In the genomic region with DNA sequence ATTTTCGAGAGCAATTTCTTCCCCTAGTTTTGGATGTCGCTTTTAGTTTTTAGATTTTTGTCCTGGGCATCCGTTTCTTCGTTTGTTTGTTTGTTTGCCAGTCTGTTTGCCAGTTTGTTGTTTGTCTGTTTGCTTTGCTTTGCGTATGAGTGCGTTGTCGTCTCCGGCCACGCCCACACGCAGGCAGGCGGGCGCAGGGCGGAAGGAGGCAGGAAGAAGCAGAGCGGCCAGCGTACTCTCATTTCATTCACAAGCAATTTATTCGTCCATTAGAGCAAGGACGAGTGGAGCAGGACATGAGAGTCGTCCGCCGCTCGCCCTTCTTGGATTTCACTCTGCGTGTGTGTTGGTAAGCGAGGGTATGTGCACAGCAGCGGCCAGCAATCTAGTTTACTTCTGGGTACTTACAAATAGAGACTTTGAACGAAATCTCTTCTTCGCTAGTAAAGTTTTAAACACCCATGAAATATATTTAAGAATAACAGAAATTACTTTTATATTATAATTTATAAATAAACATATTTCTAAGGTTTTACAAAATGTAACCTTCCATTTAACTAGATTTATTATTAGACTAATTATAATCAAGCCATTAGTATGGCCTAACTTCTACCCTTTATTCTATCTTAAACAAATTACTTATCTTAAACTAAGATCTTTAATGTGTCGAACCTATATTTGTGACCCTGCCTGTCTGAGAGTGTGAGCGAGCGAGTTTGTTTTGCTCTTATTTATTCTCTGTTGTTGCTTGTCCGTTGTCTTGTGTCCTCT, we compare ENCODE assay signal across 1 fruit fly cellular context.
TF ChIP-seq lines count a peak whose summit lies in the region.

No protein-coding gene starts in this region.

TF ChIP-seq in whole organism, embryonic, 481 proteins besides CTCF, POLR2A, EP300 and RAD21 (continued from another document and continues in another):
- no peak for TF ChIP-seq Atf-2 (GFP tag; optimal IDR thresholded peaks at IDR 0.05; lab: Kevin White, UChicago)
- TF ChIP-seq bcd (GFP tag; optimal IDR thresholded peaks at IDR 0.05; lab: Kevin White, UChicago) = peak; percentile 59
- TF ChIP-seq CG11695 (GFP tag; IDR thresholded peaks at IDR 0.05; lab: Robert Waterston, UW) = peak; percentile 74
- peak; percentile 6 for TF ChIP-seq CG12299 (tag; optimal IDR thresholded peaks at IDR 0.05; lab: Kevin White, UChicago)
- peak; percentile 12 for TF ChIP-seq Vsx1 (GFP tag; optimal IDR thresholded peaks at IDR 0.05; lab: Kevin White, UChicago)
- TF ChIP-seq HLH54F (GFP tag; optimal IDR thresholded peaks at IDR 0.05; lab: Kevin White, UChicago) = no peak
- no peak for TF ChIP-seq ranshi (GFP tag; IDR thresholded peaks at IDR 0.05; lab: Robert Waterston, UW)
- no peak for TF ChIP-seq HmgZ (tag; optimal IDR thresholded peaks at IDR 0.05; lab: Kevin White, UChicago)
- TF ChIP-seq twi (tag; optimal IDR thresholded peaks at IDR 0.05; lab: Kevin White, UChicago) = peak; percentile 71
- TF ChIP-seq Drgx (GFP tag; IDR thresholded peaks at IDR 0.05; lab: Robert Waterston, UW) = no peak
- TF ChIP-seq ci (GFP tag; IDR thresholded peaks at IDR 0.05; lab: Robert Waterston, UW) = no peak
- TF ChIP-seq CG16813 (GFP tag; IDR thresholded peaks at IDR 0.05; lab: Robert Waterston, UW; ENCODE audit: partially characterized antibody) = no peak
- peak; percentile 59 for TF ChIP-seq lmd (GFP tag; IDR thresholded peaks at IDR 0.05; lab: Robert Waterston, UW)
- TF ChIP-seq CG14014 (GFP tag; IDR thresholded peaks at IDR 0.05; lab: Robert Waterston, UW) = no peak
- no peak for TF ChIP-seq ato (GFP tag; IDR thresholded peaks at IDR 0.05; lab: Robert Waterston, UW; ENCODE audit: partially characterized antibody)
- TF ChIP-seq Optix (GFP tag; IDR thresholded peaks at IDR 0.05; lab: Robert Waterston, UW) = no peak
- TF ChIP-seq Meics (GFP tag; optimal IDR thresholded peaks at IDR 0.05; lab: Kevin White, UChicago) = peak; percentile 73
- peak; percentile 63 for TF ChIP-seq ac (GFP tag; optimal IDR thresholded peaks at IDR 0.05; lab: Kevin White, UChicago)
- TF ChIP-seq chn (GFP tag; optimal IDR thresholded peaks at IDR 0.05; lab: Kevin White, UChicago) = no peak
- TF ChIP-seq sna (GFP tag; IDR thresholded peaks at IDR 0.05; lab: Robert Waterston, UW; ENCODE audit: partially characterized antibody) = no peak
- TF ChIP-seq CG9437 (GFP tag; optimal IDR thresholded peaks at IDR 0.05; lab: Kevin White, UChicago) = peak; percentile 67
- TF ChIP-seq Hsf (GFP tag; optimal IDR thresholded peaks at IDR 0.05; lab: Kevin White, UChicago) = peak; percentile 6
- no peak for TF ChIP-seq CG16779 (GFP tag; IDR thresholded peaks at IDR 0.05; lab: Robert Waterston, UW)
- no peak for TF ChIP-seq ERR (GFP tag; optimal IDR thresholded peaks at IDR 0.05; lab: Kevin White, UChicago)
- TF ChIP-seq Lpt (GFP tag; optimal IDR thresholded peaks at IDR 0.05; lab: Kevin White, UChicago) = no peak
- TF ChIP-seq oc (tag; optimal IDR thresholded peaks at IDR 0.05; lab: Kevin White, UChicago) = no peak
- no peak for TF ChIP-seq H15 (GFP tag; IDR thresholded peaks at IDR 0.05; lab: Robert Waterston, UW)
- TF ChIP-seq lab (GFP tag; optimal IDR thresholded peaks at IDR 0.05; lab: Kevin White, UChicago) = peak; percentile 57
- TF ChIP-seq vvl (GFP tag; IDR thresholded peaks at IDR 0.05; lab: Robert Waterston, UW) = no peak
- TF ChIP-seq HLHmδ (GFP tag; optimal IDR thresholded peaks at IDR 0.05; lab: Kevin White, UChicago) = no peak
- TF ChIP-seq crol (GFP tag; IDR thresholded peaks at IDR 0.05; lab: Robert Waterston, UW) = peak; percentile 44; the same call in 1 of the 2 replicates
- peak; percentile 11 for TF ChIP-seq CrebB (tag; optimal IDR thresholded peaks at IDR 0.05; lab: Kevin White, UChicago)
- TF ChIP-seq Deaf1 (tag; optimal IDR thresholded peaks at IDR 0.05; lab: Kevin White, UChicago) = peak; percentile 54
- peak; percentile 59 for TF ChIP-seq CG4404 (GFP tag; IDR thresholded peaks at IDR 0.05; lab: Robert Waterston, UW)
- TF ChIP-seq Opbp (GFP tag; IDR thresholded peaks at IDR 0.05; lab: Robert Waterston, UW; ENCODE audit: partially characterized antibody) = no peak
- no peak for TF ChIP-seq Adf1 (GFP tag; IDR thresholded peaks at IDR 0.05; lab: Robert Waterston, UW)
- peak; percentile 87 for TF ChIP-seq CG7839 (tag; optimal IDR thresholded peaks at IDR 0.05; lab: Kevin White, UChicago)
- TF ChIP-seq CG11247 (GFP tag; IDR thresholded peaks at IDR 0.05; lab: Robert Waterston, UW) = no peak
- TF ChIP-seq Atf3 (GFP tag; optimal IDR thresholded peaks at IDR 0.05; lab: Kevin White, UChicago) = no peak
- no peak for TF ChIP-seq unc-4 (GFP tag; IDR thresholded peaks at IDR 0.05; lab: Robert Waterston, UW; ENCODE audit: partially characterized antibody)
- TF ChIP-seq unpg (GFP tag; optimal IDR thresholded peaks at IDR 0.05; lab: Kevin White, UChicago) = peak; percentile 54
- TF ChIP-seq Xbp1 (GFP tag; optimal IDR thresholded peaks at IDR 0.05; lab: Kevin White, UChicago) = peak; percentile 54
- TF ChIP-seq nerfin-1 (tag; optimal IDR thresholded peaks at IDR 0.05; lab: Kevin White, UChicago) = peak; percentile 73
- no peak for TF ChIP-seq vnd (GFP tag; IDR thresholded peaks at IDR 0.05; lab: Robert Waterston, UW; ENCODE audit: partially characterized antibody)
- peak; percentile 86 for TF ChIP-seq gem (tag; optimal IDR thresholded peaks at IDR 0.05; lab: Kevin White, UChicago)
- no peak for TF ChIP-seq Sry-δ (GFP tag; optimal IDR thresholded peaks at IDR 0.05; lab: Kevin White, UChicago)
- 0 out of 2 replicates have a peak, but pooled peaks have one; percentile 29 for TF ChIP-seq CG32772 (GFP tag; IDR thresholded peaks at IDR 0.05; lab: Robert Waterston, UW)
- TF ChIP-seq sens (GFP tag; lab: Kevin White, UChicago) = peak; percentile 87
- no peak for TF ChIP-seq pfk (GFP tag; optimal IDR thresholded peaks at IDR 0.05; lab: Kevin White, UChicago)
- TF ChIP-seq abd-A (tag; optimal IDR thresholded peaks at IDR 0.05; lab: Kevin White, UChicago) = no peak
- TF ChIP-seq CG8089 (GFP tag; optimal IDR thresholded peaks at IDR 0.05; lab: Kevin White, UChicago) = no peak
- no peak for TF ChIP-seq Ets97D (GFP tag; optimal IDR thresholded peaks at IDR 0.05; lab: Kevin White, UChicago)
- no peak for TF ChIP-seq CG31388 (GFP tag; optimal IDR thresholded peaks at IDR 0.05; lab: Kevin White, UChicago)
- TF ChIP-seq CG30403 (GFP tag; optimal IDR thresholded peaks at IDR 0.05; lab: Kevin White, UChicago) = peak; percentile 52
- no peak for TF ChIP-seq CG6272 (GFP tag; IDR thresholded peaks at IDR 0.05; lab: Robert Waterston, UW)
- peak; percentile 43 for TF ChIP-seq CG4820 (GFP tag; optimal IDR thresholded peaks at IDR 0.05; lab: Kevin White, UChicago)
- no peak for TF ChIP-seq Tbp (GFP tag; optimal IDR thresholded peaks at IDR 0.05; lab: Kevin White, UChicago)
- TF ChIP-seq crp (GFP tag; optimal IDR thresholded peaks at IDR 0.05; lab: Kevin White, UChicago) = no peak
- no peak for TF ChIP-seq Camta (GFP tag; optimal IDR thresholded peaks at IDR 0.05; lab: Kevin White, UChicago)
- 0 out of 2 replicates have a peak, but pooled peaks have one; percentile 19 for TF ChIP-seq esg (GFP tag; conservative IDR thresholded peaks at IDR 0.05; lab: Robert Waterston, UW)
- no peak for TF ChIP-seq NFAT (GFP tag; IDR thresholded peaks at IDR 0.05; lab: Robert Waterston, UW)
- no peak for TF ChIP-seq CG15073 (GFP tag; optimal IDR thresholded peaks at IDR 0.05; lab: Kevin White, UChicago)
- TF ChIP-seq CG8290 (GFP tag; optimal IDR thresholded peaks at IDR 0.05; lab: Kevin White, UChicago) = peak; percentile 36
- TF ChIP-seq CG8290 (tag; optimal IDR thresholded peaks at IDR 0.05; lab: Kevin White, UChicago) = no peak
- no peak for TF ChIP-seq Dp (GFP tag; optimal IDR thresholded peaks at IDR 0.05; lab: Kevin White, UChicago)
- no peak for TF ChIP-seq Side (GFP tag; optimal IDR thresholded peaks at IDR 0.05; lab: Kevin White, UChicago)
- no peak for TF ChIP-seq eve (GFP tag; optimal IDR thresholded peaks at IDR 0.05; lab: Kevin White, UChicago)
- TF ChIP-seq CG13894 (tag; optimal IDR thresholded peaks at IDR 0.05; lab: Kevin White, UChicago) = no peak
- TF ChIP-seq emc (GFP tag; optimal IDR thresholded peaks at IDR 0.05; lab: Kevin White, UChicago) = no peak
- TF ChIP-seq ara (GFP tag; IDR thresholded peaks at IDR 0.05; lab: Robert Waterston, UW) = no peak
- TF ChIP-seq trh (GFP tag; optimal IDR thresholded peaks at IDR 0.05; lab: Kevin White, UChicago) = no peak
- TF ChIP-seq ro (GFP tag; IDR thresholded peaks at IDR 0.05; lab: Robert Waterston, UW) = no peak
- TF ChIP-seq CG7271 (tag; optimal IDR thresholded peaks at IDR 0.05; lab: Kevin White, UChicago) = peak; percentile 25
- TF ChIP-seq CG11456 (GFP tag; IDR thresholded peaks at IDR 0.05; lab: Robert Waterston, UW) = no peak
- no peak for TF ChIP-seq CG1832 (GFP tag; optimal IDR thresholded peaks at IDR 0.05; lab: Kevin White, UChicago)
- TF ChIP-seq CG2120 (GFP tag; optimal IDR thresholded peaks at IDR 0.05; lab: Kevin White, UChicago) = peak; percentile 3
- TF ChIP-seq YL-1 (GFP tag; optimal IDR thresholded peaks at IDR 0.05; lab: Kevin White, UChicago) = peak; percentile 19
- TF ChIP-seq CG4730 (GFP tag; IDR thresholded peaks at IDR 0.05; lab: Robert Waterston, UW) = no peak
- peak in 1 of 2 experiments; percentile 16 for TF ChIP-seq dpn (GFP tag; optimal IDR thresholded peaks at IDR 0.05; lab: Kevin White, UChicago)
- TF ChIP-seq Ets65A (GFP tag; lab: Kevin White, UChicago) = peak; percentile 67
- TF ChIP-seq CG7928 (GFP tag; optimal IDR thresholded peaks at IDR 0.05; lab: Kevin White, UChicago) = no peak
- no peak for TF ChIP-seq Awh (GFP tag; IDR thresholded peaks at IDR 0.05; lab: Robert Waterston, UW)
- no peak for TF ChIP-seq lov (optimal IDR thresholded peaks at IDR 0.05; lab: Kevin White, UChicago)
- 0 out of 3 replicates have a peak, but pooled peaks have one; percentile 34 for TF ChIP-seq lov (GFP tag; IDR thresholded peaks at IDR 0.05; lab: Robert Waterston, UW)
- TF ChIP-seq hth (optimal IDR thresholded peaks at IDR 0.05; lab: Kevin White, UChicago) = no peak
- no peak for TF ChIP-seq fd64A (GFP tag; optimal IDR thresholded peaks at IDR 0.05; lab: Kevin White, UChicago)
- no peak for TF ChIP-seq tll (GFP tag; optimal IDR thresholded peaks at IDR 0.05; lab: Kevin White, UChicago)
- no peak for TF ChIP-seq dimm (GFP tag; IDR thresholded peaks at IDR 0.05; lab: Robert Waterston, UW)
- TF ChIP-seq seq (GFP tag; IDR thresholded peaks at IDR 0.05; lab: Robert Waterston, UW) = peak; percentile 54; the same call in 1 of the 2 replicates
- no peak for TF ChIP-seq bigmax (GFP tag; optimal IDR thresholded peaks at IDR 0.05; lab: Kevin White, UChicago)
- no peak for TF ChIP-seq br (optimal IDR thresholded peaks at IDR 0.05; lab: Kevin White, UChicago)
- no peak; the same call in 1 of the 2 replicates for TF ChIP-seq peb (GFP tag; IDR thresholded peaks at IDR 0.05; lab: Robert Waterston, UW)
- TF ChIP-seq CG5245 (GFP tag; optimal IDR thresholded peaks at IDR 0.05; lab: Kevin White, UChicago) = peak; percentile 34
- TF ChIP-seq CG12104 (GFP tag; optimal IDR thresholded peaks at IDR 0.05; lab: Kevin White, UChicago) = peak; percentile 57
- TF ChIP-seq mirr (GFP tag; optimal IDR thresholded peaks at IDR 0.05; lab: Kevin White, UChicago) = no peak
- no peak for TF ChIP-seq sens-2 (GFP tag; IDR thresholded peaks at IDR 0.05; lab: Robert Waterston, UW)
- no peak for TF ChIP-seq CG4707 (GFP tag; optimal IDR thresholded peaks at IDR 0.05; lab: Kevin White, UChicago)
- no peak for TF ChIP-seq sisA (GFP tag; IDR thresholded peaks at IDR 0.05; lab: Robert Waterston, UW)
- no peak for TF ChIP-seq Neu2 (GFP tag; optimal IDR thresholded peaks at IDR 0.05; lab: Kevin White, UChicago; ENCODE audit: borderline replicate concordance)
- TF ChIP-seq hbn (GFP tag; IDR thresholded peaks at IDR 0.05; lab: Robert Waterston, UW; ENCODE audit: partially characterized antibody) = no peak
- TF ChIP-seq sr (GFP tag; IDR thresholded peaks at IDR 0.05; lab: Robert Waterston, UW) = no peak
- TF ChIP-seq CG11398 (GFP tag; optimal IDR thresholded peaks at IDR 0.05; lab: Kevin White, UChicago) = no peak
- no peak for TF ChIP-seq Rfx (GFP tag; IDR thresholded peaks at IDR 0.05; lab: Robert Waterston, UW)
- peak; percentile 89 for TF ChIP-seq CG14710 (tag; optimal IDR thresholded peaks at IDR 0.05; lab: Kevin White, UChicago)
- TF ChIP-seq CG12236 (GFP tag; optimal IDR thresholded peaks at IDR 0.05; lab: Kevin White, UChicago) = no peak
- no peak for TF ChIP-seq hkb (optimal IDR thresholded peaks at IDR 0.05; lab: Kevin White, UChicago)
- TF ChIP-seq hkb (GFP tag; IDR thresholded peaks at IDR 0.05; lab: Robert Waterston, UW) = no peak
- TF ChIP-seq Usf (GFP tag; optimal IDR thresholded peaks at IDR 0.05; lab: Kevin White, UChicago) = peak; percentile 71
- no peak for TF ChIP-seq tx (GFP tag; optimal IDR thresholded peaks at IDR 0.05; lab: Kevin White, UChicago)
- TF ChIP-seq CG9215 (GFP tag; IDR thresholded peaks at IDR 0.05; lab: Robert Waterston, UW) = no peak
- no peak for TF ChIP-seq CG17912 (GFP tag; optimal IDR thresholded peaks at IDR 0.05; lab: Kevin White, UChicago)
- TF ChIP-seq CG3847 (GFP tag; IDR thresholded peaks at IDR 0.05; lab: Robert Waterston, UW) = peak; percentile 35; the same call in 1 of the 2 replicates
- TF ChIP-seq CG34376 (GFP tag; optimal IDR thresholded peaks at IDR 0.05; lab: Kevin White, UChicago) = no peak
- no peak for TF ChIP-seq gsb (GFP tag; IDR thresholded peaks at IDR 0.05; lab: Robert Waterston, UW)
- TF ChIP-seq bbx (GFP tag; IDR thresholded peaks at IDR 0.05; lab: Robert Waterston, UW; ENCODE audit: partially characterized antibody) = no peak
- TF ChIP-seq CG8944 (GFP tag; optimal IDR thresholded peaks at IDR 0.05; lab: Kevin White, UChicago) = no peak
- TF ChIP-seq Sin3A (optimal IDR thresholded peaks at IDR 0.05; lab: Kevin White, UChicago) = no peak
- peak; percentile 35 for TF ChIP-seq kah (GFP tag; optimal IDR thresholded peaks at IDR 0.05; lab: Kevin White, UChicago)
- TF ChIP-seq ems (GFP tag; optimal IDR thresholded peaks at IDR 0.05; lab: Kevin White, UChicago) = no peak
- TF ChIP-seq ewg (GFP tag; optimal IDR thresholded peaks at IDR 0.05; lab: Kevin White, UChicago) = peak; percentile 15
- TF ChIP-seq CG6765 (GFP tag; optimal IDR thresholded peaks at IDR 0.05; lab: Kevin White, UChicago) = peak; percentile 48
- no peak for TF ChIP-seq Hr78 (GFP tag; optimal IDR thresholded peaks at IDR 0.05; lab: Kevin White, UChicago)
- TF ChIP-seq dmrt99B (tag; optimal IDR thresholded peaks at IDR 0.05; lab: Kevin White, UChicago) = peak; percentile 79
- TF ChIP-seq CG9609 (GFP tag; optimal IDR thresholded peaks at IDR 0.05; lab: Kevin White, UChicago) = no peak
- no peak for TF ChIP-seq chinmo (GFP tag; IDR thresholded peaks at IDR 0.05; lab: Robert Waterston, UW; ENCODE audit: partially characterized antibody)
- peak; percentile 60 for TF ChIP-seq az2 (GFP tag; optimal IDR thresholded peaks at IDR 0.05; lab: Kevin White, UChicago)
